Worm (Caenorhabditis elegans): ENCODE results near the gene wago-5.

DNA sequence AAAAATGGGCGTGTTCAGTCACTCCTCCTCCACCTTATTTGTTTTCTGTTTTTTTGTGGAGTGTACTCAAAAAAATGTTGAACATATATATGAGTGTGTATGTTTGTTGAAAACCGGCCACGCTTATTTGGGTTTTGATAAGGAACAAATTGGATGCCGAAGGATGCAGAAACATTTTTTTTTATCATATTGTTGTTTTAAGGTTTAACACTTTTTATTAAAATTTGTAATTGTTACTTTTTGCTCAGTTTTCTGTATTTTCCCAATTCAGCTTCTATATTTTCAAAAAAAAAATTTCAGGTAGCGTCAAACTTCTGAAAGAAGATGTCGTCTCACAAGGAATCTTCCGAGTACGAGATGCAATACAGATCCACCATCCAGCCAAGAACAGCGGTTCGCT lies 50.0 kb downstream of the wago-5 start, which contains the start of gene ifb-1:
- TF ChIP-seq F13C5.2 (tag; optimal IDR thresholded peaks at IDR 0.05) (no peak), ama-1 (optimal IDR thresholded peaks at IDR 0.05) (no peak), hnd-1 (tag; optimal IDR thresholded peaks at IDR 0.05) (no peak), flt-1 (GFP tag; IDR thresholded peaks at IDR 0.05) (no peak), sea-1 (GFP tag; conservative IDR thresholded peaks at IDR 0.05) (no peak), B0310.2 (tag; optimal IDR thresholded peaks at IDR 0.05) (no peak), hmg-4 (GFP tag; optimal IDR thresholded peaks at IDR 0.05) (no peak), ceh-36 (tag; optimal IDR thresholded peaks at IDR 0.05) (no peak), aly-1 (tag; optimal IDR thresholded peaks at IDR 0.05) (no peak), scrt-1 (GFP tag; IDR thresholded peaks at IDR 0.05) (no peak), ceh-13 (GFP tag; optimal IDR thresholded peaks at IDR 0.05) (no peak), tbx-11 (GFP tag; IDR thresholded peaks at IDR 0.05) (no peak), pes-1 (GFP tag; IDR thresholded peaks at IDR 0.05) (no peak), hmbx-1 (tag; optimal IDR thresholded peaks at IDR 0.05) (no peak)

Data from whole organism, early embryonic.